Worm (Caenorhabditis elegans): Measurements from ENCODE around the gene T08H10.3.

DNA sequence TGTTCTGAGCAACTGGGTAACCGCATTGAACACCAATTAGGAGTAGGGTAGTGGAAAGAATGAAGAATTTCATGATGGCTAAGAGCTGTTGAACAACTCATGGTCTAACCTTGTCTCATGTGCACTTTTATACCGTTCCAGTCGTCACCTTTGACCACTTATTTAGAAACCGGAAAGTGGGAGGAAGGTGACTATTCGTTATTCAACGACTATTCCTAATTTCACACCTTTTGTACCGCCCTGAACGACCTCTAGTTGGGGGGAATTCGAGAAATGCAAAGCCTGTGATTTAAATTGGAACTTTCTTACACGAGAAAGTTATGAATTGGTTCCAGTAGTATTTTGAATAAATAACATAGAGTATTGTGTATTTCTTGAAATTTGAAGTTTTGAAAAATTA, 41.6 kb upstream of the T08H10.3 start, which contains the start of gene Y47D7A.12:
- TF ChIP-seq mbf-1 (tag; optimal IDR thresholded peaks at IDR 0.05) (no peak), egl-27 (tag; optimal IDR thresholded peaks at IDR 0.05) (no peak), lin-13 (GFP tag; optimal IDR thresholded peaks at IDR 0.05) (no peak), blmp-1 (tag; optimal IDR thresholded peaks at IDR 0.05; ENCODE audit: insufficient read depth) (no peak), dmd-4 (tag; optimal IDR thresholded peaks at IDR 0.05) (no peak), elt-3 (tag; optimal IDR thresholded peaks at IDR 0.05) (no peak), unc-55 (GFP tag; optimal IDR thresholded peaks at IDR 0.05) (no peak), mab-5 (tag; optimal IDR thresholded peaks at IDR 0.05) (no peak), nhr-77 (tag; optimal IDR thresholded peaks at IDR 0.05) (no peak), lsy-2 (tag; optimal IDR thresholded peaks at IDR 0.05) (no peak), unc-62 (GFP tag; optimal IDR thresholded peaks at IDR 0.05) (no peak), ztf-11 (tag; optimal IDR thresholded peaks at IDR 0.05) (no peak), nhr-11 (tag; optimal IDR thresholded peaks at IDR 0.05) (no peak), nhr-237 (tag; optimal IDR thresholded peaks at IDR 0.05) (no peak)
